Fruit fly (Drosophila melanogaster): ENCODE data around the gene HisRS.

Gene HisRS

dm6 chrX:18538204-18538864 is 23.1 kb downstream of the HisRS start:
- TF ChIP-seq fd96Ca (GFP tag; IDR thresholded peaks at IDR 0.05) (peak; percentile 71), CG32121 (GFP tag; IDR thresholded peaks at IDR 0.05) (0 out of 2 replicates have a peak, but pooled peaks have one; percentile 10), CG8301 (tag; optimal IDR thresholded peaks at IDR 0.05) (peak; percentile 55), Pif1A (GFP tag; optimal IDR thresholded peaks at IDR 0.05) (peak; percentile 70), Pif1B (GFP tag; optimal IDR thresholded peaks at IDR 0.05) (peak; percentile 66), CG4496 (GFP tag; IDR thresholded peaks at IDR 0.05) (peak; percentile 36; the same call in 1 of the 3 replicates), gl (tag; optimal IDR thresholded peaks at IDR 0.05) (peak; percentile 36), Snoo (tag; optimal IDR thresholded peaks at IDR 0.05) (peak; percentile 36), CG34367 (tag; optimal IDR thresholded peaks at IDR 0.05) (peak; percentile 62), rn (GFP tag; IDR thresholded peaks at IDR 0.05) (no peak), CG9948 (tag; optimal IDR thresholded peaks at IDR 0.05) (peak; percentile 57), EcR (GFP tag; optimal IDR thresholded peaks at IDR 0.05) (no peak), CG8159 (tag; optimal IDR thresholded peaks at IDR 0.05) (peak; percentile 71), Ets98B (GFP tag; IDR thresholded peaks at IDR 0.05) (no peak), CG14655 (GFP tag; optimal IDR thresholded peaks at IDR 0.05) (peak; percentile 61), CG17806 (tag; optimal IDR thresholded peaks at IDR 0.05) (peak; percentile 69), CG10348 (GFP tag; IDR thresholded peaks at IDR 0.05) (no peak), CG12605 (GFP tag; IDR thresholded peaks at IDR 0.05) (no peak), CG15710 (tag; optimal IDR thresholded peaks at IDR 0.05) (peak; percentile 67), D1 (tag; optimal IDR thresholded peaks at IDR 0.05) (no peak), CG13204 (GFP tag; optimal IDR thresholded peaks at IDR 0.05) (peak; percentile 40)

DNA sequence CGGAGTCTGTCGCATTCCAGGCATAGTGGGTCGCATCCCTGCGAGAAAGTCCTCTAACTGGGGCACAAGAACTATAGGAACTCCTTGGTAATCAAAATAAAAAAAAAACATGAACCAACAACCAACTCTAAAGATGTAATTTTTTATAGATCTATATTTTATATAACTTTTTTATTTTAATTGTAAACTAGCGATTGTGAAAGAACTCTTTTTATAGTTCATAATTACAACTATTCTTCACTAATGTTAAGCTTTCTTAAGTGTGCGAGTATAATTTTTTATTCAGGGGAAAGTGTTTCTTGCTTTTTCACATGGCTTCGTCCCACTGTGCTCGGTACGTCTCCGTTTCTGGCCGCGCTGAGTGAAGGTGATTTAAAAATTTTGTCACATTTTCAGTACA is 25.0 kb downstream of the HisRS start:
- TF ChIP-seq CG13204 (GFP tag; optimal IDR thresholded peaks at IDR 0.05) (peak; percentile 7), CG15710 (tag; optimal IDR thresholded peaks at IDR 0.05) (peak; percentile 57), CG4496 (GFP tag; IDR thresholded peaks at IDR 0.05) (peak; percentile 45; the same call in 1 of the 3 replicates), Snoo (tag; optimal IDR thresholded peaks at IDR 0.05) (peak; percentile 58), Pif1B (GFP tag; optimal IDR thresholded peaks at IDR 0.05) (peak; percentile 51), Ets98B (GFP tag; IDR thresholded peaks at IDR 0.05) (no peak), fd96Ca (GFP tag; IDR thresholded peaks at IDR 0.05) (no peak), CG14655 (GFP tag; optimal IDR thresholded peaks at IDR 0.05) (peak; percentile 61), CG32121 (GFP tag; IDR thresholded peaks at IDR 0.05) (no peak), EcR (GFP tag; optimal IDR thresholded peaks at IDR 0.05) (no peak), rn (GFP tag; IDR thresholded peaks at IDR 0.05) (no peak), CG8159 (tag; optimal IDR thresholded peaks at IDR 0.05) (peak; percentile 78), CG10348 (GFP tag; IDR thresholded peaks at IDR 0.05) (no peak), CG9948 (tag; optimal IDR thresholded peaks at IDR 0.05) (peak; percentile 73), Pif1A (GFP tag; optimal IDR thresholded peaks at IDR 0.05) (peak; percentile 14), CG17806 (tag; optimal IDR thresholded peaks at IDR 0.05) (peak; percentile 56), CG12605 (GFP tag; IDR thresholded peaks at IDR 0.05) (0 out of 2 replicates have a peak, but pooled peaks have one; percentile 28), D1 (tag; optimal IDR thresholded peaks at IDR 0.05) (no peak), gl (tag; optimal IDR thresholded peaks at IDR 0.05) (no peak), CG8301 (tag; optimal IDR thresholded peaks at IDR 0.05) (peak; percentile 31), CG34367 (tag; optimal IDR thresholded peaks at IDR 0.05) (peak; percentile 51)

- TF ChIP-seq CG9948 (tag; optimal IDR thresholded peaks at IDR 0.05) (peak; percentile 8), Pif1A (GFP tag; optimal IDR thresholded peaks at IDR 0.05) (peak; percentile 45), CG4496 (GFP tag; IDR thresholded peaks at IDR 0.05) (peak; percentile 83), CG17806 (tag; optimal IDR thresholded peaks at IDR 0.05) (peak; percentile 12), CG10348 (GFP tag; IDR thresholded peaks at IDR 0.05) (no peak), Pif1B (GFP tag; optimal IDR thresholded peaks at IDR 0.05) (no peak), CG12605 (GFP tag; IDR thresholded peaks at IDR 0.05) (peak; percentile 48), fd96Ca (GFP tag; IDR thresholded peaks at IDR 0.05) (peak; percentile 50; the same call in 1 of the 3 replicates), CG8159 (tag; optimal IDR thresholded peaks at IDR 0.05) (peak; percentile 11), CG34367 (tag; optimal IDR thresholded peaks at IDR 0.05) (no peak), CG32121 (GFP tag; IDR thresholded peaks at IDR 0.05) (peak; percentile 69), Ets98B (GFP tag; IDR thresholded peaks at IDR 0.05) (peak; percentile 75), rn (GFP tag; IDR thresholded peaks at IDR 0.05) (peak; percentile 54; the same call in 1 of the 2 replicates), CG14655 (GFP tag; optimal IDR thresholded peaks at IDR 0.05) (peak; percentile 63), CG8301 (tag; optimal IDR thresholded peaks at IDR 0.05) (peak; percentile 47), Snoo (tag; optimal IDR thresholded peaks at IDR 0.05) (no peak)
Observed at dm6 chrX:18541915-18542314, 26.7 kb downstream of the HisRS start.

- no peak for TF ChIP-seq CG17806 (tag; optimal IDR thresholded peaks at IDR 0.05)
- TF ChIP-seq CG15710 (tag; optimal IDR thresholded peaks at IDR 0.05), result no peak
- no peak for TF ChIP-seq CG8301 (tag; optimal IDR thresholded peaks at IDR 0.05)
- no peak for TF ChIP-seq CG12605 (GFP tag; IDR thresholded peaks at IDR 0.05)
- TF ChIP-seq gl (tag; optimal IDR thresholded peaks at IDR 0.05), result no peak
- no peak for TF ChIP-seq CG34367 (tag; optimal IDR thresholded peaks at IDR 0.05)
Observed at dm6 chrX:18543328-18543727, 28.1 kb downstream of the HisRS start.

dm6 chrX:18544732-18545131 is 29.5 kb downstream of the HisRS start:
- TF ChIP-seq Ets98B (GFP tag; IDR thresholded peaks at IDR 0.05) (no peak), EcR (GFP tag; optimal IDR thresholded peaks at IDR 0.05) (no peak), CG13204 (GFP tag; optimal IDR thresholded peaks at IDR 0.05) (peak; percentile 64), CG15710 (tag; optimal IDR thresholded peaks at IDR 0.05) (peak; percentile 66), CG4496 (GFP tag; IDR thresholded peaks at IDR 0.05) (0 out of 3 replicates have a peak, but pooled peaks have one; percentile 16), CG14655 (GFP tag; optimal IDR thresholded peaks at IDR 0.05) (peak; percentile 39), fd96Ca (GFP tag; IDR thresholded peaks at IDR 0.05) (no peak), CG32121 (GFP tag; IDR thresholded peaks at IDR 0.05) (no peak), CG8159 (tag; optimal IDR thresholded peaks at IDR 0.05) (peak; percentile 70), Pif1B (GFP tag; optimal IDR thresholded peaks at IDR 0.05) (peak; percentile 55), D1 (tag; optimal IDR thresholded peaks at IDR 0.05) (no peak), Snoo (tag; optimal IDR thresholded peaks at IDR 0.05) (no peak), CG8301 (tag; optimal IDR thresholded peaks at IDR 0.05) (no peak), CG9948 (tag; optimal IDR thresholded peaks at IDR 0.05) (peak; percentile 61), CG10348 (GFP tag; IDR thresholded peaks at IDR 0.05) (no peak), gl (tag; optimal IDR thresholded peaks at IDR 0.05) (peak; percentile 76), CG12605 (GFP tag; IDR thresholded peaks at IDR 0.05) (peak; percentile 18; the same call in 1 of the 2 replicates), Pif1A (GFP tag; optimal IDR thresholded peaks at IDR 0.05) (peak; percentile 64), rn (GFP tag; IDR thresholded peaks at IDR 0.05) (no peak), CG34367 (tag; optimal IDR thresholded peaks at IDR 0.05) (peak; percentile 62), CG17806 (tag; optimal IDR thresholded peaks at IDR 0.05) (peak; percentile 58)

All from whole organism, pupa.